Worm (Caenorhabditis elegans) whole organism, young adult: ENCODE measurements around the gene Y45F10B.8.

Experiments used
- ceh-79 ChIP-seq: sonication (generic microtip); optimal IDR thresholded peaks from 2 replicates; lab custom pipeline; 2017; ENCODE audit warnings: mild to moderate bottlenecking, missing genetic modification characterization, missing compliant biosample characterization
- dpff-1 ChIP-seq: sonication (generic microtip); optimal IDR thresholded peaks from 2 replicates; lab custom pipeline; 2017; ENCODE audit warnings: mild to moderate bottlenecking, missing genetic modification characterization, missing compliant biosample characterization
- dpl-1 ChIP-seq: fragments of 150-350 bp; optimal IDR thresholded peaks from 2 replicates; lab custom pipeline; 2014; ENCODE audit warnings: missing biosample characterization, missing genetic modification reagents, missing genetic modification characterization
- hlh-12 ChIP-seq: sonication (generic microtip); optimal IDR thresholded peaks from 2 replicates; lab custom pipeline; 2016; ENCODE audit warnings: missing genetic modification characterization, missing compliant biosample characterization
- madf-8 ChIP-seq: fragments of 200-800 bp; sonication (Bioruptor generic); conservative IDR thresholded peaks from 2 replicates; pipeline ENCODE4 v1.3.6; 2022; ENCODE audit warnings: missing genetic modification reagents, missing genetic modification characterization, missing compliant biosample characterization
- mcd-1 ChIP-seq: fragments of 200-800 bp; sonication (Bioruptor generic); IDR thresholded peaks from 2 replicates; pipeline ENCODE4 v1.3.6; 2022; ENCODE audit warnings: missing genetic modification reagents, missing genetic modification characterization, missing compliant biosample characterization
- snpc-4 ChIP-seq, 5 experiments: fragments of 150-350 bp in 1 of 5; sonication (generic microtip) in 4 of 5; optimal IDR thresholded peaks; 2 replicates each; lab custom pipeline; 2014 to 2018; ENCODE audit warnings: missing genetic modification characterization in 5 of 5, missing biosample characterization in 3 of 5, antibody characterized with exemption in 2 of 5, mild to moderate bottlenecking in 2 of 5, missing compliant biosample characterization in 2 of 5, missing genotype in 2 of 5, moderate library complexity in 2 of 5, missing genetic modification reagents in 1 of 5

ce11 chrIV:13587175-13587574 lies 9.1 kb upstream of the Y45F10B.8 start, which contains the start of gene Y45F10B.12:
- TF ChIP-seq madf-8 (no peak), ceh-79 (tag; lab: Kevin White, UChicago) (no peak), dpff-1 (tag; lab: Kevin White, UChicago) (no peak), snpc-4 (GFP tag; optimal IDR thresholded peaks at IDR 0.05; lab: Kevin White, UChicago) (no peak), snpc-4 (tag; optimal IDR thresholded peaks at IDR 0.05; lab: Kevin White, UChicago) (no peak), mcd-1 (GFP tag; lab: Robert Waterston, UW) (no peak), dpl-1 (no peak), hlh-12 (tag; lab: Kevin White, UChicago) (no peak)
